Worm (Caenorhabditis elegans): ENCODE data around the gene fic-1.
A peak's percentile ranks its signal among the peaks of the same experiment; 100 is the strongest.

Gene fic-1

ce11 chrIV:10935336-10935735, 1.9 kb upstream of the fic-1 start:
- TF ChIP-seq bed-3 (GFP tag; optimal IDR thresholded peaks at IDR 0.05) (no peak), nhr-2 (tag; optimal IDR thresholded peaks at IDR 0.05) (peak; percentile 40), lsy-2 (tag; optimal IDR thresholded peaks at IDR 0.05) (peak; percentile 40), cnd-1 (tag; optimal IDR thresholded peaks at IDR 0.05) (peak; percentile 27), hlh-1 (tag; optimal IDR thresholded peaks at IDR 0.05) (peak; percentile 75), sptf-1 (tag; optimal IDR thresholded peaks at IDR 0.05) (peak; percentile 6), ceh-43 (GFP tag; optimal IDR thresholded peaks at IDR 0.05) (no peak), unc-120 (tag; optimal IDR thresholded peaks at IDR 0.05; ENCODE audit: poor library complexity, severe bottlenecking) (peak; percentile 73), mls-2 (tag; optimal IDR thresholded peaks at IDR 0.05) (peak; percentile 12), ces-1 (GFP tag; optimal IDR thresholded peaks at IDR 0.05) (peak; percentile 47), unc-62 (GFP tag; optimal IDR thresholded peaks at IDR 0.05) (peak; percentile 95), ceh-83 (GFP tag; optimal IDR thresholded peaks at IDR 0.05) (no peak)

ce11 chrIV:10935853-10936491, 1.3 kb upstream of the fic-1 start, which contains the start of gene lgg-2:
Gene lgg-2, minus strand, starts transcription at chrIV:10935903.
- peak; percentile 21 for TF ChIP-seq elt-1 (tag; optimal IDR thresholded peaks at IDR 0.05; ENCODE audit: borderline replicate concordance, insufficient read depth)
- peak; percentile 86 for TF ChIP-seq unc-62 (GFP tag; optimal IDR thresholded peaks at IDR 0.05)
- TF ChIP-seq drap-1 (GFP tag; optimal IDR thresholded peaks at IDR 0.05): peak; percentile 20
- TF ChIP-seq ceh-39 (tag; optimal IDR thresholded peaks at IDR 0.05): peak; percentile 82
- no peak for TF ChIP-seq nhr-2 (tag; optimal IDR thresholded peaks at IDR 0.05)
- peak; percentile 70 for TF ChIP-seq ces-1 (GFP tag; optimal IDR thresholded peaks at IDR 0.05)
- TF ChIP-seq sptf-1 (tag; optimal IDR thresholded peaks at IDR 0.05): no peak
- peak; percentile 46 for TF ChIP-seq lsy-2 (tag; optimal IDR thresholded peaks at IDR 0.05)
- TF ChIP-seq lin-13 (tag; optimal IDR thresholded peaks at IDR 0.05): no peak
- no peak for TF ChIP-seq sem-2 (GFP tag; optimal IDR thresholded peaks at IDR 0.05)
- no peak for TF ChIP-seq snpc-4 (tag; optimal IDR thresholded peaks at IDR 0.05)
- no peak for TF ChIP-seq elt-3 (tag; optimal IDR thresholded peaks at IDR 0.05)
- no peak for TF ChIP-seq flh-1 (GFP tag; optimal IDR thresholded peaks at IDR 0.05)
- TF ChIP-seq ztf-11 (tag; optimal IDR thresholded peaks at IDR 0.05): peak; percentile 49
- TF ChIP-seq unc-39 (tag; optimal IDR thresholded peaks at IDR 0.05): no peak
- no peak for TF ChIP-seq mab-5 (tag; optimal IDR thresholded peaks at IDR 0.05)
- peak; percentile 50 for TF ChIP-seq cnd-1 (tag; optimal IDR thresholded peaks at IDR 0.05)
- TF ChIP-seq pha-4 (tag; optimal IDR thresholded peaks at IDR 0.05): peak; percentile 45
- TF ChIP-seq nhr-237 (tag; optimal IDR thresholded peaks at IDR 0.05): peak; percentile 55
- TF ChIP-seq zip-8 (tag; optimal IDR thresholded peaks at IDR 0.05): no peak
- TF ChIP-seq ceh-83 (GFP tag; optimal IDR thresholded peaks at IDR 0.05): no peak
- TF ChIP-seq hlh-1 (tag; optimal IDR thresholded peaks at IDR 0.05): peak; percentile 85
- no peak for TF ChIP-seq bed-3 (GFP tag; optimal IDR thresholded peaks at IDR 0.05)
- no peak for TF ChIP-seq M03D4.4 (tag; optimal IDR thresholded peaks at IDR 0.05)
- no peak for TF ChIP-seq tbx-8 (GFP tag; optimal IDR thresholded peaks at IDR 0.05)
- peak; percentile 74 for TF ChIP-seq unc-120 (tag; optimal IDR thresholded peaks at IDR 0.05; ENCODE audit: poor library complexity, severe bottlenecking)
- TF ChIP-seq ham-2 (GFP tag; optimal IDR thresholded peaks at IDR 0.05): peak; percentile 76
- peak; percentile 53 for TF ChIP-seq nhr-12 (tag; optimal IDR thresholded peaks at IDR 0.05)
- TF ChIP-seq lin-32 (GFP tag; optimal IDR thresholded peaks at IDR 0.05): peak; percentile 27
- peak; percentile 35 for TF ChIP-seq mls-2 (tag; optimal IDR thresholded peaks at IDR 0.05)
- peak; percentile 68 for TF ChIP-seq mep-1 (tag; optimal IDR thresholded peaks at IDR 0.05)
- no peak for TF ChIP-seq nhr-28 (tag; optimal IDR thresholded peaks at IDR 0.05)
- no peak for TF ChIP-seq ceh-43 (GFP tag; optimal IDR thresholded peaks at IDR 0.05)
- peak; percentile 45 for TF ChIP-seq blmp-1 (tag; optimal IDR thresholded peaks at IDR 0.05)
- TF ChIP-seq nhr-76 (tag; optimal IDR thresholded peaks at IDR 0.05): no peak

- TF ChIP-seq nhr-237 (tag; optimal IDR thresholded peaks at IDR 0.05): no peak
- TF ChIP-seq tbx-8 (GFP tag; optimal IDR thresholded peaks at IDR 0.05): no peak
- TF ChIP-seq ces-1 (GFP tag; optimal IDR thresholded peaks at IDR 0.05): no peak
- no peak for TF ChIP-seq cnd-1 (tag; optimal IDR thresholded peaks at IDR 0.05)
- no peak for TF ChIP-seq flh-1 (GFP tag; optimal IDR thresholded peaks at IDR 0.05)
- TF ChIP-seq pha-4 (tag; optimal IDR thresholded peaks at IDR 0.05): no peak
- TF ChIP-seq bed-3 (GFP tag; optimal IDR thresholded peaks at IDR 0.05): no peak
- no peak for TF ChIP-seq ztf-11 (tag; optimal IDR thresholded peaks at IDR 0.05)
- no peak for TF ChIP-seq mab-5 (tag; optimal IDR thresholded peaks at IDR 0.05)
- no peak for TF ChIP-seq sem-2 (GFP tag; optimal IDR thresholded peaks at IDR 0.05)
- TF ChIP-seq lin-32 (GFP tag; optimal IDR thresholded peaks at IDR 0.05): no peak
- TF ChIP-seq snpc-4 (tag; optimal IDR thresholded peaks at IDR 0.05): no peak
- no peak for TF ChIP-seq sptf-1 (tag; optimal IDR thresholded peaks at IDR 0.05)
- TF ChIP-seq lin-13 (tag; optimal IDR thresholded peaks at IDR 0.05): no peak
Measured at ce11 chrIV:10948797-10949196, 11.5 kb downstream of the fic-1 start, which contains the start of gene Y69E1A.1. Gene Y69E1A.1, minus strand, starts transcription at chrIV:10948897.
